Worm (Caenorhabditis elegans): ENCODE results near the gene flp-12.

The flp-12 gene

ce11 chrX:4632088-4632487, 39.9 kb upstream of the flp-12 start, which contains the start of gene slcr-46.1:
TSS of gene slcr-46.1 (plus strand) at chrX:4632361.
- no peak for TF ChIP-seq ceh-83 (GFP tag; optimal IDR thresholded peaks at IDR 0.05)
- TF ChIP-seq M03D4.4 (tag; optimal IDR thresholded peaks at IDR 0.05): no peak
- no peak for TF ChIP-seq snpc-4 (tag; optimal IDR thresholded peaks at IDR 0.05)
- no peak for TF ChIP-seq hlh-1 (tag; optimal IDR thresholded peaks at IDR 0.05)
- no peak for TF ChIP-seq nhr-237 (tag; optimal IDR thresholded peaks at IDR 0.05)
- TF ChIP-seq ztf-11 (tag; optimal IDR thresholded peaks at IDR 0.05): no peak
- no peak for TF ChIP-seq cnd-1 (tag; optimal IDR thresholded peaks at IDR 0.05)
- no peak for TF ChIP-seq nhr-28 (tag; optimal IDR thresholded peaks at IDR 0.05)
- TF ChIP-seq nhr-76 (tag; optimal IDR thresholded peaks at IDR 0.05): no peak
- TF ChIP-seq zip-8 (tag; optimal IDR thresholded peaks at IDR 0.05): no peak
- no peak for TF ChIP-seq drap-1 (GFP tag; optimal IDR thresholded peaks at IDR 0.05)
- TF ChIP-seq mep-1 (tag; optimal IDR thresholded peaks at IDR 0.05): no peak
- TF ChIP-seq ham-2 (GFP tag; optimal IDR thresholded peaks at IDR 0.05): no peak
- no peak for TF ChIP-seq unc-39 (tag; optimal IDR thresholded peaks at IDR 0.05)
- TF ChIP-seq sptf-1 (tag; optimal IDR thresholded peaks at IDR 0.05): no peak

- TF ChIP-seq M03D4.4 (tag; optimal IDR thresholded peaks at IDR 0.05): no peak
- peak; percentile 45 for TF ChIP-seq unc-62 (GFP tag; optimal IDR thresholded peaks at IDR 0.05)
- peak; percentile 94 for TF ChIP-seq ces-1 (GFP tag; optimal IDR thresholded peaks at IDR 0.05)
- peak; percentile 38 for TF ChIP-seq hlh-1 (tag; optimal IDR thresholded peaks at IDR 0.05)
- TF ChIP-seq nhr-28 (tag; optimal IDR thresholded peaks at IDR 0.05): no peak
- TF ChIP-seq flh-1 (GFP tag; optimal IDR thresholded peaks at IDR 0.05): no peak
Observed at ce11 chrX:4628817-4629575, 36.8 kb upstream of the flp-12 start.

- no peak for TF ChIP-seq ceh-39 (tag; optimal IDR thresholded peaks at IDR 0.05)
- TF ChIP-seq mep-1 (tag; optimal IDR thresholded peaks at IDR 0.05): no peak
- no peak for TF ChIP-seq ceh-83 (GFP tag; optimal IDR thresholded peaks at IDR 0.05)
- no peak for TF ChIP-seq hlh-1 (tag; optimal IDR thresholded peaks at IDR 0.05)
- no peak for TF ChIP-seq flh-1 (GFP tag; optimal IDR thresholded peaks at IDR 0.05)
Observed at ce11 chrX:4628350-4628749, 36.2 kb upstream of the flp-12 start.

ce11 chrX:4626891-4627290, 34.7 kb upstream of the flp-12 start:
- TF ChIP-seq unc-62 (GFP tag; optimal IDR thresholded peaks at IDR 0.05) (no peak), cnd-1 (tag; optimal IDR thresholded peaks at IDR 0.05) (no peak), ceh-43 (GFP tag; optimal IDR thresholded peaks at IDR 0.05) (no peak), mab-5 (tag; optimal IDR thresholded peaks at IDR 0.05) (no peak), nhr-237 (tag; optimal IDR thresholded peaks at IDR 0.05) (no peak), zip-8 (tag; optimal IDR thresholded peaks at IDR 0.05) (no peak), nhr-12 (tag; optimal IDR thresholded peaks at IDR 0.05) (no peak), ham-2 (GFP tag; optimal IDR thresholded peaks at IDR 0.05) (no peak), ces-1 (GFP tag; optimal IDR thresholded peaks at IDR 0.05) (no peak)

ce11 chrX:4625080-4625479, 32.9 kb upstream of the flp-12 start:
- TF ChIP-seq sem-2 (GFP tag; optimal IDR thresholded peaks at IDR 0.05) (no peak), flh-1 (GFP tag; optimal IDR thresholded peaks at IDR 0.05) (no peak), elt-3 (tag; optimal IDR thresholded peaks at IDR 0.05) (no peak)

ce11 chrX:4623707-4624106, 31.6 kb upstream of the flp-12 start:
- TF ChIP-seq ces-1 (GFP tag; optimal IDR thresholded peaks at IDR 0.05) (peak; percentile 70), nhr-2 (tag; optimal IDR thresholded peaks at IDR 0.05) (no peak)

- no peak for TF ChIP-seq ceh-83 (GFP tag; optimal IDR thresholded peaks at IDR 0.05)
- no peak for TF ChIP-seq zip-8 (tag; optimal IDR thresholded peaks at IDR 0.05)
- TF ChIP-seq ceh-39 (tag; optimal IDR thresholded peaks at IDR 0.05): no peak
- no peak for TF ChIP-seq mep-1 (tag; optimal IDR thresholded peaks at IDR 0.05)
- no peak for TF ChIP-seq drap-1 (GFP tag; optimal IDR thresholded peaks at IDR 0.05)
- no peak for TF ChIP-seq ceh-43 (GFP tag; optimal IDR thresholded peaks at IDR 0.05)
- no peak for TF ChIP-seq nhr-237 (tag; optimal IDR thresholded peaks at IDR 0.05)
- TF ChIP-seq cnd-1 (tag; optimal IDR thresholded peaks at IDR 0.05): no peak
- no peak for TF ChIP-seq sptf-1 (tag; optimal IDR thresholded peaks at IDR 0.05)
- no peak for TF ChIP-seq lsy-2 (tag; optimal IDR thresholded peaks at IDR 0.05)
- TF ChIP-seq snpc-4 (tag; optimal IDR thresholded peaks at IDR 0.05): no peak
- no peak for TF ChIP-seq lin-32 (GFP tag; optimal IDR thresholded peaks at IDR 0.05)
- TF ChIP-seq ham-2 (GFP tag; optimal IDR thresholded peaks at IDR 0.05): no peak
- no peak for TF ChIP-seq elt-3 (tag; optimal IDR thresholded peaks at IDR 0.05)
- no peak for TF ChIP-seq ztf-11 (tag; optimal IDR thresholded peaks at IDR 0.05)
Observed at ce11 chrX:4622024-4622423, 29.9 kb upstream of the flp-12 start, which contains the start of gene C46C11.3. TSS of gene C46C11.3 (plus strand) at chrX:4622324.
